Fruit fly (Drosophila melanogaster) whole organism, embryonic: ENCODE data around the gene HipHop.

Experiments
- Atf6 ChIP-seq: fragments of 200-800 bp; sonication (Bioruptor generic); IDR thresholded peaks from 2 replicates; pipeline ENCODE4 v1.3.6; 2022; ENCODE audit warnings: missing biosample characterization, missing genetic modification characterization
- CG11696 ChIP-seq: fragments of 200-800 bp; sonication (Bioruptor generic); IDR thresholded peaks from 2 replicates; pipeline ENCODE4 v1.3.6; 2022; ENCODE audit warnings: missing biosample characterization, missing genetic modification characterization
- CG11723 ChIP-seq: fragments of 200-800 bp; sonication (Bioruptor generic); optimal IDR thresholded peaks from 2 replicates; lab custom pipeline; 2017; ENCODE audit warnings: missing biosample characterization, mild to moderate bottlenecking, missing genetic modification characterization
- CG12219 ChIP-seq: fragments of 200-800 bp; sonication (Bioruptor generic); optimal IDR thresholded peaks from 3 replicates; lab custom pipeline; 2018; ENCODE audit warnings: missing biosample characterization, mild to moderate bottlenecking, missing genetic modification characterization
- CG14014 ChIP-seq: fragments of 200-800 bp; sonication (Bioruptor generic); IDR thresholded peaks from 2 replicates; pipeline ENCODE4 v1.3.6; 2022; ENCODE audit warnings: missing biosample characterization, missing genetic modification characterization
- CG14441 ChIP-seq: fragments of 200-800 bp; sonication (Bioruptor generic); IDR thresholded peaks from 2 replicates; pipeline ENCODE4 v1.3.6; 2022; ENCODE audit warnings: missing biosample characterization, missing genetic modification characterization
- CG15011 ChIP-seq: fragments of 200-800 bp; sonication (Bioruptor generic); optimal IDR thresholded peaks from 3 replicates; lab custom pipeline; 2018; ENCODE audit warnings: missing biosample characterization, mild to moderate bottlenecking, missing genetic modification characterization
- CG1647 ChIP-seq: fragments of 200-800 bp; sonication (Bioruptor generic); optimal IDR thresholded peaks from 3 replicates; lab custom pipeline; 2016; ENCODE audit warnings: missing biosample characterization, missing genetic modification characterization
- CG16813 ChIP-seq: fragments of 200-800 bp; sonication (Bioruptor generic); IDR thresholded peaks from 3 replicates; pipeline ENCODE4 v1.3.6; 2022; ENCODE audit warnings: missing biosample characterization, missing genetic modification characterization; ENCODE audit not compliant: partially characterized antibody
- CG17829 ChIP-seq: fragments of 200-800 bp; optimal IDR thresholded peaks from 2 replicates; lab custom pipeline; 2019; ENCODE audit warnings: missing biosample characterization, mild to moderate bottlenecking, missing genetic modification characterization, moderate library complexity
- CG18619 ChIP-seq: fragments of 200-800 bp; sonication (Bioruptor generic); optimal IDR thresholded peaks from 3 replicates; lab custom pipeline; 2017; ENCODE audit warnings: missing biosample characterization, mild to moderate bottlenecking, missing genetic modification characterization
- CG31365 ChIP-seq: fragments of 200-800 bp; sonication (Bioruptor generic); optimal IDR thresholded peaks from 2 replicates; lab custom pipeline; 2018; ENCODE audit warnings: missing biosample characterization, mild to moderate bottlenecking, missing genetic modification characterization
- CG4617 ChIP-seq: fragments of 200-800 bp; sonication (Bioruptor generic); optimal IDR thresholded peaks from 3 replicates; lab custom pipeline; 2016; ENCODE audit warnings: missing biosample characterization, missing genetic modification characterization, borderline replicate concordance
- CG4854 ChIP-seq: fragments of 200-800 bp; sonication (Bioruptor generic); optimal IDR thresholded peaks from 2 replicates; lab custom pipeline; 2016; ENCODE audit warnings: missing biosample characterization, missing genetic modification characterization, inconsistent platforms
- CG6791 ChIP-seq: fragments of 200-800 bp; sonication (Bioruptor generic); IDR thresholded peaks from 3 replicates; pipeline ENCODE4 v1.3.6; 2022; ENCODE audit warnings: missing biosample characterization, missing genetic modification characterization; ENCODE audit not compliant: partially characterized antibody
- CG7745 ChIP-seq: fragments of 200-800 bp; sonication (Bioruptor generic); optimal IDR thresholded peaks from 2 replicates; lab custom pipeline; 2018; ENCODE audit warnings: missing biosample characterization, mild to moderate bottlenecking, missing genetic modification characterization, moderate library complexity
- CG7839 ChIP-seq: fragments of 200-800 bp; sonication (Bioruptor generic); optimal IDR thresholded peaks from 3 replicates; lab custom pipeline; 2018; ENCODE audit warnings: missing biosample characterization, mild to moderate bottlenecking, missing genetic modification characterization, moderate library complexity
- CG7928 ChIP-seq: fragments of 200-800 bp; sonication (Bioruptor generic); optimal IDR thresholded peaks from 2 replicates; lab custom pipeline; 2017; ENCODE audit warnings: missing biosample characterization, mild to moderate bottlenecking, missing genetic modification characterization
- CG8478 ChIP-seq: fragments of >200 bp; optimal IDR thresholded peaks from 2 replicates; lab custom pipeline; 2018
- CG8944 ChIP-seq: fragments of 200-800 bp; sonication (Bioruptor generic); optimal IDR thresholded peaks from 3 replicates; lab custom pipeline; 2016; ENCODE audit warnings: missing biosample characterization, missing genetic modification characterization
- CG9932 ChIP-seq: fragments of 200-800 bp; sonication (Bioruptor generic); IDR thresholded peaks from 2 replicates; pipeline ENCODE4 v1.3.6; 2022; ENCODE audit warnings: missing biosample characterization, missing genetic modification characterization
- Eip74EF ChIP-seq, 2 experiments: fragments of 200-800 bp in 1 of 2; fragments of >200 bp in 1 of 2; sonication (Bioruptor generic) in 1 of 2; optimal IDR thresholded peaks; 2 replicates each; lab custom pipeline; 2017 to 2019; ENCODE audit warnings: missing biosample characterization in 2 of 2, missing genetic modification characterization in 2 of 2, mild to moderate bottlenecking in 1 of 2, moderate library complexity in 1 of 2
- GATAe ChIP-seq: fragments of 200-800 bp; sonication (Bioruptor generic); conservative IDR thresholded peaks from 2 replicates; pipeline ENCODE4 v1.3.6; 2022; ENCODE audit warnings: missing biosample characterization, missing genetic modification characterization
- HLH3B ChIP-seq: fragments of 200-800 bp; sonication (Bioruptor generic); IDR thresholded peaks from 2 replicates; pipeline ENCODE4 v1.3.6; 2022; ENCODE audit warnings: missing biosample characterization, missing genetic modification characterization
- Hey ChIP-seq: fragments of 200-800 bp; sonication (Bioruptor generic); optimal IDR thresholded peaks from 3 replicates; lab custom pipeline; 2018; ENCODE audit warnings: missing biosample characterization, mild to moderate bottlenecking, missing genetic modification characterization
- Med ChIP-seq: fragments of 200-800 bp; sonication (Bioruptor generic); peaks from one replicate; lab custom pipeline; 2016; ENCODE audit warnings: missing biosample characterization, missing genetic modification characterization, mild to moderate bottlenecking, inconsistent platforms, moderate library complexity
- Mes4 ChIP-seq: fragments of 200-800 bp; sonication (Bioruptor generic); optimal IDR thresholded peaks from 2 replicates; lab custom pipeline; 2016; ENCODE audit warnings: missing biosample characterization, missing genetic modification characterization
- NFAT ChIP-seq: fragments of 200-800 bp; sonication (Bioruptor generic); IDR thresholded peaks from 2 replicates; pipeline ENCODE4 v1.3.6; 2022; ENCODE audit warnings: missing biosample characterization, missing genetic modification characterization
- Poxn ChIP-seq: fragments of 200-800 bp; sonication (Bioruptor generic); IDR thresholded peaks from 2 replicates; pipeline ENCODE4 v1.3.6; 2022; ENCODE audit warnings: missing biosample characterization, missing genetic modification characterization
- ato ChIP-seq: fragments of 200-800 bp; sonication (Bioruptor generic); IDR thresholded peaks from 2 replicates; pipeline ENCODE4 v1.3.6; 2022; ENCODE audit warnings: missing biosample characterization, missing genetic modification characterization; ENCODE audit not compliant: partially characterized antibody
- az2 ChIP-seq: fragments of 200-800 bp; sonication (Bioruptor generic); optimal IDR thresholded peaks from 3 replicates; lab custom pipeline; 2016; ENCODE audit warnings: missing biosample characterization, missing genetic modification characterization
- bcd ChIP-seq: fragments of 200-800 bp; sonication (Bioruptor generic); optimal IDR thresholded peaks from 2 replicates; lab custom pipeline; 2017; ENCODE audit warnings: missing biosample characterization, mild to moderate bottlenecking, missing genetic modification characterization
- bigmax ChIP-seq: fragments of 200-800 bp; sonication (Bioruptor generic); optimal IDR thresholded peaks from 2 replicates; lab custom pipeline; 2018; ENCODE audit warnings: missing biosample characterization, mild to moderate bottlenecking, missing genetic modification characterization
- disco-r ChIP-seq: fragments of 200-800 bp; sonication (Bioruptor generic); optimal IDR thresholded peaks from 2 replicates; lab custom pipeline; 2016; ENCODE audit warnings: missing biosample characterization, missing genetic modification characterization
- dm ChIP-seq: fragments of 200-800 bp; sonication (Bioruptor generic); optimal IDR thresholded peaks from 3 replicates; lab custom pipeline; 2016; ENCODE audit warnings: missing biosample characterization, missing genetic modification characterization
- fd96Cb ChIP-seq: fragments of 200-800 bp; sonication (Bioruptor generic); optimal IDR thresholded peaks from 2 replicates; lab custom pipeline; 2018; ENCODE audit warnings: missing biosample characterization, mild to moderate bottlenecking, missing genetic modification characterization, moderate library complexity
- gcm ChIP-seq: fragments of 200-800 bp; sonication (Bioruptor generic); optimal IDR thresholded peaks from 2 replicates; lab custom pipeline; 2019; ENCODE audit warnings: missing biosample characterization, mild to moderate bottlenecking, missing genetic modification characterization, moderate library complexity
- gro ChIP-seq: fragments of 200-800 bp; sonication (Bioruptor generic); optimal IDR thresholded peaks from 2 replicates; lab custom pipeline; 2016; ENCODE audit warnings: missing biosample characterization, missing genetic modification characterization
- her ChIP-seq: fragments of 200-800 bp; sonication (Bioruptor generic); optimal IDR thresholded peaks from 2 replicates; lab custom pipeline; 2016; ENCODE audit warnings: missing biosample characterization, missing genetic modification characterization
- lmd ChIP-seq: fragments of 200-800 bp; sonication (Bioruptor generic); IDR thresholded peaks from 2 replicates; pipeline ENCODE4 v1.3.6; 2022; ENCODE audit warnings: missing biosample characterization, missing genetic modification characterization
- mirr ChIP-seq: fragments of 200-800 bp; sonication (Bioruptor generic); optimal IDR thresholded peaks from 3 replicates; lab custom pipeline; 2018; ENCODE audit warnings: missing biosample characterization, mild to moderate bottlenecking, missing genetic modification characterization
- oc ChIP-seq: fragments of 200-800 bp; sonication (Bioruptor generic); optimal IDR thresholded peaks from 2 replicates; lab custom pipeline; 2018; ENCODE audit warnings: missing biosample characterization, mild to moderate bottlenecking, missing genetic modification characterization, moderate library complexity
- p53 ChIP-seq: fragments of 200-800 bp; sonication (Bioruptor generic); optimal IDR thresholded peaks from 2 replicates; lab custom pipeline; 2016; ENCODE audit warnings: missing biosample characterization, missing genetic modification characterization
- pan ChIP-seq, 4 experiments: fragments of >200 bp in 3 of 4; fragments of 200-800 bp in 1 of 4; sonication (Bioruptor generic) in 1 of 4; optimal IDR thresholded peaks in 3 of 4; IDR thresholded peaks in 1 of 4; 2 replicates each; pipeline versions ENCODE4 v1.3.6 to Lab custom; 2017 to 2022; ENCODE audit warnings: missing biosample characterization in 2 of 4, missing genetic modification characterization in 2 of 4, mixed read lengths in 1 of 4
- peb ChIP-seq: fragments of 200-800 bp; sonication (Bioruptor generic); IDR thresholded peaks from 2 replicates; pipeline ENCODE4 v1.3.6; 2022; ENCODE audit warnings: missing biosample characterization, missing genetic modification characterization
- sd ChIP-seq: fragments of 200-800 bp; sonication (Bioruptor generic); optimal IDR thresholded peaks from 3 replicates; lab custom pipeline; 2018; ENCODE audit warnings: missing biosample characterization, mild to moderate bottlenecking, missing genetic modification characterization, moderate library complexity
- seq ChIP-seq: fragments of 200-800 bp; sonication (Bioruptor generic); IDR thresholded peaks from 2 replicates; pipeline ENCODE4 v1.3.6; 2022; ENCODE audit warnings: missing biosample characterization, missing genetic modification characterization
- stc ChIP-seq: fragments of 200-800 bp; sonication (Bioruptor generic); IDR thresholded peaks from 2 replicates; pipeline ENCODE4 v1.3.6; 2022; ENCODE audit warnings: missing biosample characterization, missing genetic modification characterization
- vnd ChIP-seq: fragments of 200-800 bp; sonication (Bioruptor generic); IDR thresholded peaks from 3 replicates; pipeline ENCODE4 v1.3.6; 2022; ENCODE audit warnings: missing biosample characterization, missing genetic modification characterization; ENCODE audit not compliant: partially characterized antibody
- wdn ChIP-seq: fragments of 200-800 bp; sonication (Bioruptor generic); IDR thresholded peaks from 2 replicates; pipeline ENCODE4 v1.3.6; 2022; ENCODE audit warnings: missing biosample characterization, missing genetic modification characterization
- wek ChIP-seq: fragments of 200-800 bp; sonication (Bioruptor generic); optimal IDR thresholded peaks from 3 replicates; lab custom pipeline; 2018; ENCODE audit warnings: missing biosample characterization, mild to moderate bottlenecking, missing genetic modification characterization, moderate library complexity

HipHop gene

DNA sequence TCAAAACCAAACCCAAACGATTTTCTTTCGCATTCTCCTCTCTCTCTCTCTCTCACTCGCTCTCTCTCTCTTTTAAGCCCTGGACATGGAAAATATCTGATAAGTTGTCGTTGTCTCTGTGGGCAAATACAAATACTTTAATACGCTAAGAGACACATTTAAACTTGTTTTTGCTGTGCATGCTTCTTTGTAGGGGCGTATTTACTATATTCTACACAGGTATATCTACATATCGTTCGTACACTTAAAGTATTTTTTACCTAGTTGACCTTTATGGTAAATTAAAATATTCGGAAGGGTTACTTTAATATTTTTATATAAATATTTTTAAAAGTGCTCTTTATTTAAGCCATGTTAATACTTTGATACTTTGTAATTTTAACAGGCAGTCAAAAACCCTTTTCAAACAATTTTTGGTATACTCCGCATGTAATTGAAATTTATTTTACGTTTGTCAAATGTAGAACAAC lies 25.3 kb downstream of the HipHop start (continued):
- TF ChIP-seq pan (optimal IDR thresholded peaks at IDR 0.05; lab: Kevin White, UChicago): no peak
- no peak for TF ChIP-seq pan (GFP tag; optimal IDR thresholded peaks at IDR 0.05 in 1 of 2, IDR thresholded peaks at IDR 0.05 in 1 of 2)
- no peak for TF ChIP-seq CG1647 (GFP tag; lab: Kevin White, UChicago)
- no peak for TF ChIP-seq CG7839 (tag; lab: Kevin White, UChicago)
- no peak for TF ChIP-seq CG17829 (tag; lab: Kevin White, UChicago)
- no peak for TF ChIP-seq CG4854 (GFP tag; lab: Kevin White, UChicago)
- no peak for TF ChIP-seq CG16813 (GFP tag; lab: Robert Waterston, UW)
- peak; percentile 11 for TF ChIP-seq Med (GFP tag; lab: Kevin White, UChicago)
- TF ChIP-seq CG31365 (tag; lab: Kevin White, UChicago): no peak
- TF ChIP-seq CG9932 (GFP tag; lab: Robert Waterston, UW): no peak
- TF ChIP-seq mirr (GFP tag; lab: Kevin White, UChicago): peak; percentile 45
- TF ChIP-seq CG4617: no peak
- no peak for TF ChIP-seq NFAT (GFP tag; lab: Robert Waterston, UW)
- peak; percentile 28; the same call in 1 of the 3 replicates for TF ChIP-seq vnd (GFP tag; lab: Robert Waterston, UW)
- TF ChIP-seq CG8478: no peak
- 0 out of 3 replicates have a peak, but pooled peaks have one; percentile 23 for TF ChIP-seq CG6791 (GFP tag; lab: Robert Waterston, UW)
- TF ChIP-seq gcm (GFP tag; lab: Kevin White, UChicago): no peak
- no peak for TF ChIP-seq wdn
- no peak for TF ChIP-seq CG7745
- no peak for TF ChIP-seq wek
- TF ChIP-seq az2: no peak
- TF ChIP-seq oc: no peak
- no peak for TF ChIP-seq peb (GFP tag; lab: Robert Waterston, UW)
- TF ChIP-seq Mes4 (GFP tag; lab: Kevin White, UChicago): no peak
- TF ChIP-seq CG11696: no peak
- TF ChIP-seq CG18619: no peak
- TF ChIP-seq bigmax: no peak
- TF ChIP-seq Hey (tag; lab: Kevin White, UChicago): no peak
- no peak for TF ChIP-seq disco-r (GFP tag; lab: Kevin White, UChicago)
- no peak for TF ChIP-seq dm (GFP tag; lab: Kevin White, UChicago)
- no peak for TF ChIP-seq CG7928
- no peak for TF ChIP-seq Eip74EF (GFP tag; optimal IDR thresholded peaks at IDR 0.05; lab: Kevin White, UChicago)
- TF ChIP-seq CG14441 (GFP tag; lab: Robert Waterston, UW): no peak
- TF ChIP-seq CG14014 (GFP tag; lab: Robert Waterston, UW): no peak; the same call in 1 of the 2 replicates
- TF ChIP-seq fd96Cb (tag; lab: Kevin White, UChicago): no peak
- no peak for TF ChIP-seq HLH3B (GFP tag; lab: Robert Waterston, UW)
- no peak for TF ChIP-seq Poxn (GFP tag; lab: Robert Waterston, UW)
- no peak for TF ChIP-seq stc (GFP tag; lab: Robert Waterston, UW)
- no peak for TF ChIP-seq p53 (GFP tag; lab: Kevin White, UChicago)
- TF ChIP-seq sd (tag; lab: Kevin White, UChicago): peak; percentile 46
- no peak for TF ChIP-seq ato (GFP tag; lab: Robert Waterston, UW)
- TF ChIP-seq CG15011 (GFP tag; lab: Kevin White, UChicago): no peak
- no peak for TF ChIP-seq Atf6 (GFP tag; lab: Robert Waterston, UW)
- TF ChIP-seq seq (GFP tag; lab: Robert Waterston, UW): no peak
- TF ChIP-seq CG8944 (GFP tag; lab: Kevin White, UChicago): no peak
- no peak for TF ChIP-seq lmd (GFP tag; lab: Robert Waterston, UW)
- no peak for TF ChIP-seq her
- TF ChIP-seq GATAe (GFP tag; lab: Robert Waterston, UW): no peak
- no peak for TF ChIP-seq CG12219 (GFP tag; lab: Kevin White, UChicago)
- no peak for TF ChIP-seq bcd (GFP tag; lab: Kevin White, UChicago)
- TF ChIP-seq CG11723 (GFP tag; lab: Kevin White, UChicago): no peak
- no peak for TF ChIP-seq gro (GFP tag; lab: Kevin White, UChicago)
